Worm (Caenorhabditis elegans) whole organism, L4 larva: ENCODE data around the gene din-1.
A peak's percentile ranks its signal among the peaks of the same experiment; 100 is the strongest.

ENCODE experiments used
- D1046.2 ChIP-seq: fragments of 200-800 bp; sonication (Bioruptor generic); IDR thresholded peaks from 2 replicates; pipeline ENCODE4 v1.3.6; 2022; ENCODE audit warnings: missing genetic modification characterization, missing compliant biosample characterization
- F10B5.3 ChIP-seq: sonication (generic microtip); optimal IDR thresholded peaks from 2 replicates; lab custom pipeline; 2016; ENCODE audit warnings: mild to moderate bottlenecking, missing genetic modification characterization, missing compliant biosample characterization
- F26F4.8 ChIP-seq: fragments of 200-800 bp; sonication (Bioruptor generic); conservative IDR thresholded peaks from 2 replicates; pipeline ENCODE4 v1.3.6; 2022; ENCODE audit warnings: missing genetic modification characterization, missing compliant biosample characterization
- R02D3.7 ChIP-seq: fragments of 150-350 bp; sonication (generic microtip); optimal IDR thresholded peaks from 3 replicates; lab custom pipeline; 2014; ENCODE audit warnings: missing biosample characterization, missing genetic modification characterization
- T20F7.1 ChIP-seq: fragments of 200-800 bp; sonication (Bioruptor generic); optimal IDR thresholded peaks from 2 replicates; lab custom pipeline; 2018; ENCODE audit warnings: mild to moderate bottlenecking, missing genetic modification characterization, missing compliant biosample characterization
- Y105C5A.15 ChIP-seq: fragments of 200-800 bp; sonication (Bioruptor generic); IDR thresholded peaks from 2 replicates; pipeline ENCODE4 v1.3.6; 2022; ENCODE audit warnings: missing genetic modification characterization, missing compliant biosample characterization
- aly-2 ChIP-seq: sonication (generic microtip); optimal IDR thresholded peaks from 2 replicates; lab custom pipeline; 2018; ENCODE audit warnings: missing biosample characterization, missing genetic modification characterization
- ama-1 ChIP-seq: fragments of 150-350 bp; optimal IDR thresholded peaks from 2 replicates; lab custom pipeline; 2014; ENCODE audit warnings: inconsistent platforms, mixed read lengths
- ceh-44 ChIP-seq: fragments of 200-800 bp; sonication (Bioruptor generic); IDR thresholded peaks from 2 replicates; pipeline ENCODE4 v1.3.6; 2022; ENCODE audit warnings: missing genetic modification reagents, missing genetic modification characterization, missing compliant biosample characterization
- ceh-62 ChIP-seq: sonication (generic microtip); optimal IDR thresholded peaks from 2 replicates; lab custom pipeline; 2017; ENCODE audit warnings: missing biosample characterization, missing genetic modification characterization
- cey-2 ChIP-seq: sonication (generic microtip); optimal IDR thresholded peaks from 3 replicates; lab custom pipeline; 2017; ENCODE audit warnings: missing genetic modification characterization, mild to moderate bottlenecking, missing compliant biosample characterization, antibody characterized with exemption, borderline replicate concordance; ENCODE audit not compliant: insufficient read depth
- ctbp-1 ChIP-seq: fragments of 200-800 bp; sonication (Bioruptor generic); IDR thresholded peaks from 2 replicates; pipeline ENCODE4 v1.3.6; 2022; ENCODE audit warnings: missing genetic modification reagents, missing genetic modification characterization, missing compliant biosample characterization
- daf-16 ChIP-seq, 3 experiments: sonication (generic microtip); optimal IDR thresholded peaks; 2 replicates each; lab custom pipeline; 2016 to 2017; ENCODE audit warnings: missing genetic modification characterization in 3 of 3, missing genetic modification reagents in 3 of 3, mild to moderate bottlenecking in 2 of 3, missing compliant biosample characterization in 2 of 3, missing biosample characterization in 1 of 3, moderate library complexity in 1 of 3
- daf-19 ChIP-seq: fragments of 200-800 bp; sonication (Bioruptor generic); conservative IDR thresholded peaks from 2 replicates; pipeline ENCODE4 v1.3.6; 2022; ENCODE audit warnings: missing genetic modification characterization, missing compliant biosample characterization
- dmd-6 ChIP-seq: fragments of 200-800 bp; sonication (Bioruptor generic); IDR thresholded peaks from 2 replicates; pipeline ENCODE4 v1.3.6; 2022; ENCODE audit warnings: missing genetic modification reagents, missing genetic modification characterization, missing compliant biosample characterization
- dmd-8 ChIP-seq: fragments of 200-800 bp; sonication (Bioruptor generic); IDR thresholded peaks from 2 replicates; pipeline ENCODE4 v1.3.6; 2022; ENCODE audit warnings: missing genetic modification characterization, missing compliant biosample characterization
- duxl-1 ChIP-seq: sonication (generic microtip); optimal IDR thresholded peaks from 2 replicates; lab custom pipeline; 2016; ENCODE audit warnings: mild to moderate bottlenecking, missing genetic modification characterization, moderate library complexity, missing compliant biosample characterization; ENCODE audit not compliant: poor library complexity
- dve-1 ChIP-seq: sonication (generic microtip); optimal IDR thresholded peaks from 2 replicates; lab custom pipeline; 2017; ENCODE audit warnings: antibody characterized with exemption, mild to moderate bottlenecking, missing genetic modification characterization, missing compliant biosample characterization; ENCODE audit not compliant: insufficient read depth
- egl-27 ChIP-seq: sonication (generic microtip); optimal IDR thresholded peaks from 3 replicates; lab custom pipeline; 2017; ENCODE audit warnings: missing biosample characterization, missing genetic modification reagents, missing genetic modification characterization
- fkh-10 ChIP-seq: fragments of 150-350 bp; optimal IDR thresholded peaks from 2 replicates; lab custom pipeline; 2014; ENCODE audit warnings: missing biosample characterization, missing genetic modification reagents, missing genetic modification characterization
- fos-1 ChIP-seq: fragments of 150-350 bp; optimal IDR thresholded peaks from 2 replicates; lab custom pipeline; 2014; ENCODE audit warnings: missing biosample characterization, missing genetic modification characterization
- hlh-11 ChIP-seq: fragments of 200-800 bp; sonication (Bioruptor generic); optimal IDR thresholded peaks from 2 replicates; lab custom pipeline; 2018; ENCODE audit warnings: mild to moderate bottlenecking, missing genetic modification characterization, missing compliant biosample characterization
- hlh-30 ChIP-seq: sonication (generic microtip); optimal IDR thresholded peaks from 2 replicates; lab custom pipeline; 2017; ENCODE audit warnings: antibody characterized with exemption, mild to moderate bottlenecking, missing genetic modification characterization, missing compliant biosample characterization; ENCODE audit not compliant: insufficient read depth
- jun-1 ChIP-seq: fragments of 150-350 bp; optimal IDR thresholded peaks from 2 replicates; lab custom pipeline; 2014; ENCODE audit warnings: missing biosample characterization, missing genetic modification reagents, missing genetic modification characterization
- lin-13 ChIP-seq: fragments of 150-350 bp; optimal IDR thresholded peaks from 2 replicates; lab custom pipeline; 2014; ENCODE audit warnings: missing biosample characterization, missing genetic modification reagents, missing genetic modification characterization
- lin-39 ChIP-seq: fragments of 150-350 bp; optimal IDR thresholded peaks from 2 replicates; lab custom pipeline; 2014; ENCODE audit warnings: missing biosample characterization, missing genetic modification reagents, missing genetic modification characterization
- lsy-2 ChIP-seq, 2 experiments: fragments of 150-350 bp in 1 of 2; sonication (generic microtip) in 1 of 2; optimal IDR thresholded peaks; 2 replicates each; lab custom pipeline; 2014 to 2017; ENCODE audit warnings: missing biosample characterization in 2 of 2, missing genetic modification characterization in 2 of 2
- madf-5 ChIP-seq, 2 experiments: fragments of 200-800 bp; sonication (Bioruptor generic); IDR thresholded peaks; 2 replicates each; pipeline ENCODE4 v1.3.6; 2022; ENCODE audit warnings: missing compliant biosample characterization in 2 of 2, missing genetic modification characterization in 2 of 2
- mdl-1 ChIP-seq, 2 experiments: fragments of 150-350 bp in 1 of 2; sonication (generic microtip) in 1 of 2; optimal IDR thresholded peaks; 2 replicates each; lab custom pipeline; 2014 to 2017; ENCODE audit warnings: missing biosample characterization in 2 of 2, missing genetic modification characterization in 2 of 2
- mep-1 ChIP-seq: fragments of 150-350 bp; sonication (generic microtip); optimal IDR thresholded peaks from 3 replicates; lab custom pipeline; 2014; ENCODE audit warnings: missing biosample characterization, missing genetic modification characterization
- mes-2 ChIP-seq: sonication (generic microtip); optimal IDR thresholded peaks from 2 replicates; lab custom pipeline; 2016; ENCODE audit warnings: missing genotype, mild to moderate bottlenecking, missing genetic modification characterization, missing compliant biosample characterization; ENCODE audit not compliant: poor library complexity, severe bottlenecking
- mxl-2 ChIP-seq: fragments of 200-800 bp; sonication (Bioruptor generic); conservative IDR thresholded peaks from 2 replicates; pipeline ENCODE4 v1.3.6; 2022; ENCODE audit warnings: missing genetic modification reagents, missing genetic modification characterization, missing compliant biosample characterization
- mxl-3 ChIP-seq: fragments of 200-800 bp; sonication (Bioruptor generic); optimal IDR thresholded peaks from 2 replicates; lab custom pipeline; 2018; ENCODE audit warnings: mild to moderate bottlenecking, missing genetic modification characterization, missing compliant biosample characterization
- nhr-11 ChIP-seq: fragments of 150-350 bp; optimal IDR thresholded peaks from 2 replicates; lab custom pipeline; 2014; ENCODE audit warnings: missing biosample characterization, missing genetic modification characterization
- nhr-237 ChIP-seq: sonication (generic microtip); optimal IDR thresholded peaks from 2 replicates; lab custom pipeline; 2017; ENCODE audit warnings: missing biosample characterization, missing genetic modification characterization
- nhr-25 ChIP-seq: sonication (generic microtip); optimal IDR thresholded peaks from 2 replicates; lab custom pipeline; 2017; ENCODE audit warnings: missing genetic modification characterization, mild to moderate bottlenecking, missing compliant biosample characterization, antibody characterized with exemption, moderate library complexity, borderline replicate concordance; ENCODE audit not compliant: insufficient read depth
- nhr-28 ChIP-seq: fragments of 150-350 bp; optimal IDR thresholded peaks from 2 replicates; lab custom pipeline; 2014; ENCODE audit warnings: missing biosample characterization, missing genetic modification characterization
- nhr-48 ChIP-seq: sonication (generic microtip); optimal IDR thresholded peaks from 2 replicates; lab custom pipeline; 2016; ENCODE audit warnings: mild to moderate bottlenecking, missing genetic modification characterization, missing compliant biosample characterization
- nhr-77 ChIP-seq: fragments of 150-350 bp; optimal IDR thresholded peaks from 2 replicates; lab custom pipeline; 2014; ENCODE audit warnings: missing biosample characterization, missing genetic modification characterization
- php-3 ChIP-seq: fragments of 200-800 bp; sonication (Bioruptor generic); IDR thresholded peaks from 2 replicates; pipeline ENCODE4 v1.3.6; 2022; ENCODE audit warnings: missing genetic modification reagents, missing genetic modification characterization, missing compliant biosample characterization
- pqm-1 ChIP-seq: sonication (generic microtip); optimal IDR thresholded peaks from 2 replicates; lab custom pipeline; 2017; ENCODE audit warnings: missing biosample characterization, missing genetic modification characterization
- snpc-1.2 ChIP-seq: fragments of 200-800 bp; sonication (Bioruptor generic); IDR thresholded peaks from 2 replicates; pipeline ENCODE4 v1.3.6; 2022; ENCODE audit warnings: missing genetic modification reagents, missing genetic modification characterization, missing compliant biosample characterization
- vab-7 ChIP-seq: fragments of 200-800 bp; sonication (Bioruptor generic); IDR thresholded peaks from 2 replicates; pipeline ENCODE4 v1.3.6; 2022; ENCODE audit warnings: missing genetic modification reagents, missing genetic modification characterization, missing compliant biosample characterization
- zip-11 ChIP-seq: fragments of 200-800 bp; sonication (Bioruptor generic); IDR thresholded peaks from 2 replicates; pipeline ENCODE4 v1.3.6; 2022; ENCODE audit warnings: missing genetic modification characterization, missing compliant biosample characterization
- ztf-7 ChIP-seq: fragments of 150-350 bp; optimal IDR thresholded peaks from 2 replicates; lab custom pipeline; 2014; ENCODE audit warnings: missing biosample characterization, missing genetic modification characterization

The din-1 gene

DNA sequence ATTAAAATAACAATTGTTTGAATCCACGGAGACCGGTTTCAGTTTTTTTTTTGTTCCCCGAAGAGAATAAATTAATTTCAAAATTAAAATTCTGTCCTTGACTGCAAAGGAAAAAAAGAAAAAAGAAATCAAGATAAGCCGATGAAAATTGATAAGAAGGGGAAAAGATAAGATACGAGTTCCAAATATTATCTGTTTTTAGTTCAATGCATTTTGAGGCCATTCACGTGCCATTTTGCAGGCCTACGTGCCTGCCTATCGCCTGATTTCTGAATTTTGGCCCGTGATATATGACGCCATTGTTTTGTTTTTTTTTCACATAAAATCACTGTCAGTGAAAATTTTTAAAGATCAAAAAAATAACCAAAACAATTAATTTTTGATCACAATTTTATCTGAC lies 21.9 kb downstream of the din-1 start (continued):
- TF ChIP-seq mxl-2 (peak; percentile 53; the same call in 1 of the 2 replicates), zip-11 (GFP tag; lab: Robert Waterston, UW) (no peak), nhr-77 (tag; lab: Kevin White, UChicago) (peak; percentile 44), R02D3.7 (tag; lab: Kevin White, UChicago) (no peak), nhr-237 (tag; lab: Kevin White, UChicago) (no peak), aly-2 (no peak), mep-1 (tag; lab: Kevin White, UChicago) (peak; percentile 24), php-3 (GFP tag; lab: Robert Waterston, UW) (no peak), vab-7 (GFP tag; lab: Robert Waterston, UW) (no peak), ztf-7 (tag; lab: Kevin White, UChicago) (no peak), dmd-8 (GFP tag; lab: Robert Waterston, UW) (no peak), duxl-1 (tag; lab: Kevin White, UChicago) (no peak), lsy-2 (tag; optimal IDR thresholded peaks at IDR 0.05; lab: Kevin White, UChicago) (peak in 1 of 2 experiments; percentile 13), lin-13 (GFP tag; lab: Kevin White, UChicago) (no peak), nhr-28 (tag; lab: Kevin White, UChicago) (peak; percentile 39), F26F4.8 (GFP tag; lab: Robert Waterston, UW) (no peak), egl-27 (tag; lab: Kevin White, UChicago) (no peak), T20F7.1 (GFP tag; lab: Kevin White, UChicago) (no peak), hlh-11 (tag; lab: Kevin White, UChicago) (peak; percentile 57), lin-39 (tag; lab: Kevin White, UChicago) (no peak), daf-19 (GFP tag; lab: Robert Waterston, UW) (no peak), ceh-62 (tag; lab: Kevin White, UChicago) (no peak)
- TF ChIP-seq, all 104 proteins: peak for 13

DNA sequence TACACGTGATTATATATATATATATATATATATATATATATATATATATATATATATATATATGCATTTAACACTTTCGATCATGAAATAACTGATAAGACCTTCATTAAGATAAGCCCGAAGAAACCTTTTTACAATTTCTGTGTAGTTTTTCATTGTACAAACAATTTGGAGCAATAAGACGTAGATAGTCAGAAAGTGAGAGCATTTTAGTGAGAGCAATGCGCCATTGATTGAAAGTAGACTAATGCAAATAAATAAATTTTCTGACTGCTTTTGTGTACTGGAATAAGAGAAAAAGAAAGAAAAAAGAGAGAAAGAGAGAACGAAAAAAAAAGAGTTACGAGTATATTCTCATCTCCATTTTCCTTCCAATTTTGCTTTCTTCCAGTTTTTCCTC lies 28.8 kb downstream of the din-1 start:
- TF ChIP-seq dve-1 (tag; lab: Kevin White, UChicago), result peak; percentile 66
- no peak for TF ChIP-seq D1046.2
- no peak for TF ChIP-seq madf-5 (GFP tag; IDR thresholded peaks at IDR 0.05; lab: Robert Waterston, UW)
- TF ChIP-seq Y105C5A.15, result no peak
- TF ChIP-seq F10B5.3 (tag; lab: Kevin White, UChicago), result no peak
- TF ChIP-seq nhr-48 (tag; lab: Kevin White, UChicago), result no peak
- TF ChIP-seq jun-1 (tag; lab: Kevin White, UChicago), result no peak
- TF ChIP-seq mes-2 (tag; lab: Kevin White, UChicago), result no peak
- no peak for TF ChIP-seq nhr-11 (tag; lab: Kevin White, UChicago)
- TF ChIP-seq mep-1 (tag; lab: Kevin White, UChicago), result peak; percentile 30
- TF ChIP-seq mxl-2, result no peak
- TF ChIP-seq ztf-7 (tag; lab: Kevin White, UChicago), result no peak
- no peak for TF ChIP-seq ceh-62 (tag; lab: Kevin White, UChicago)
- TF ChIP-seq lin-39 (tag; lab: Kevin White, UChicago), result no peak
- TF ChIP-seq snpc-1.2 (GFP tag; lab: Robert Waterston, UW), result no peak
- TF ChIP-seq ceh-44 (GFP tag; lab: Robert Waterston, UW), result no peak
- peak; percentile 85 for TF ChIP-seq pqm-1 (tag; lab: Kevin White, UChicago)
- TF ChIP-seq vab-7 (GFP tag; lab: Robert Waterston, UW), result no peak
- TF ChIP-seq dmd-6, result peak; percentile 49
- TF ChIP-seq nhr-25 (tag; lab: Kevin White, UChicago), result no peak
- no peak for TF ChIP-seq hlh-30 (tag; lab: Kevin White, UChicago)
- TF ChIP-seq daf-16 (GFP tag; optimal IDR thresholded peaks at IDR 0.05; lab: Kevin White, UChicago), result no peak
- TF ChIP-seq daf-16 (tag; optimal IDR thresholded peaks at IDR 0.05; lab: Kevin White, UChicago), result peak; percentile 78
- TF ChIP-seq mxl-3 (GFP tag; lab: Kevin White, UChicago), result no peak
- no peak for TF ChIP-seq cey-2 (tag; lab: Kevin White, UChicago)
- no peak for TF ChIP-seq mdl-1 (tag; optimal IDR thresholded peaks at IDR 0.05; lab: Kevin White, UChicago)
- no peak for TF ChIP-seq daf-19 (GFP tag; lab: Robert Waterston, UW)
- no peak for TF ChIP-seq lsy-2 (tag; optimal IDR thresholded peaks at IDR 0.05; lab: Kevin White, UChicago)
- no peak for TF ChIP-seq fos-1 (tag; lab: Kevin White, UChicago)
- TF ChIP-seq ctbp-1, result no peak
- TF ChIP-seq ama-1, result no peak
- peak; percentile 40 for TF ChIP-seq nhr-28 (tag; lab: Kevin White, UChicago)
- peak; percentile 32 for TF ChIP-seq hlh-11 (tag; lab: Kevin White, UChicago)
- no peak for TF ChIP-seq fkh-10 (GFP tag; lab: Kevin White, UChicago)
